Worm (Caenorhabditis elegans) whole organism, early embryonic: ENCODE results near the gene Y17G9B.8.

Experiments used
- B0310.2 ChIP-seq: sonication (generic microtip); optimal IDR thresholded peaks from 2 replicates; lab custom pipeline; 2016; ENCODE audit warnings: mild to moderate bottlenecking, missing genetic modification characterization, missing compliant biosample characterization
- F13C5.2 ChIP-seq: sonication (generic microtip); optimal IDR thresholded peaks from 2 replicates; lab custom pipeline; 2017; ENCODE audit warnings: mild to moderate bottlenecking, missing genetic modification characterization, inconsistent platforms, missing compliant biosample characterization
- ama-1 ChIP-seq: fragments of 150-350 bp; optimal IDR thresholded peaks from 2 replicates; lab custom pipeline; 2014
- ceh-13 ChIP-seq: fragments of 200-800 bp; sonication (Bioruptor generic); optimal IDR thresholded peaks from 2 replicates; lab custom pipeline; 2018; ENCODE audit warnings: mild to moderate bottlenecking, missing genetic modification characterization, missing compliant biosample characterization
- ceh-36 ChIP-seq: sonication (generic microtip); optimal IDR thresholded peaks from 2 replicates; lab custom pipeline; 2016; ENCODE audit warnings: missing genetic modification characterization, inconsistent platforms, missing compliant biosample characterization
- flt-1 ChIP-seq: fragments of 200-800 bp; sonication (Bioruptor generic); IDR thresholded peaks from 2 replicates; pipeline ENCODE4 v1.3.6; 2022; ENCODE audit warnings: missing genetic modification characterization, missing compliant biosample characterization
- hmbx-1 ChIP-seq: sonication (generic microtip); optimal IDR thresholded peaks from 2 replicates; lab custom pipeline; 2016; ENCODE audit warnings: mild to moderate bottlenecking, missing genetic modification characterization, missing compliant biosample characterization
- scrt-1 ChIP-seq: fragments of 200-800 bp; sonication (Bioruptor generic); IDR thresholded peaks from 2 replicates; pipeline ENCODE4 v1.3.6; 2022; ENCODE audit warnings: missing genetic modification characterization, missing compliant biosample characterization
- sea-1 ChIP-seq: fragments of 200-800 bp; sonication (Bioruptor generic); conservative IDR thresholded peaks from 2 replicates; pipeline ENCODE4 v1.3.6; 2022; ENCODE audit warnings: missing genetic modification characterization, missing compliant biosample characterization

DNA sequence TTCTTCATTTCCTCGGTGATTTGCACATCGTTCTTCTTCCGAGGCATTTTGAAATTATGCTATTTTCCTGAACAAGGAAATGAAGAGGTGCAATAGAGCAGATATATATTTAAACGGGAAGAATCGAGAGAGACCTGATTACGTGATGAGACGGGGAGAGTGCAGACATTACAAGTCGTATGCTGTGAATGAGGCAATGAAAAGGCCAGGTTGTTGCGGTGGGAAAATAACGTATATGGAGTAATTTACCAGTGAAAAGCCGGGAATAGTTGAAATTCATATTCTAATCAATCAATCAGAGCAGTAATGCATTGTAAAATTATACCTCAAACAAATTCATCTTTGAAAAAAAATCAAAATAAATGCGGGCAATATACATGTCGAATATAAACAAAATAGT, at the start of gene Y17G9B.8:
- no peak for TF ChIP-seq flt-1
- no peak for TF ChIP-seq ceh-13 (GFP tag; lab: Kevin White, UChicago)
- TF ChIP-seq ama-1 (lab: Kevin White, UChicago), result no peak
- no peak for TF ChIP-seq ceh-36 (tag; lab: Kevin White, UChicago)
- no peak for TF ChIP-seq scrt-1 (GFP tag; lab: Robert Waterston, UW)
- TF ChIP-seq F13C5.2 (tag; lab: Kevin White, UChicago), result no peak
- no peak for TF ChIP-seq sea-1
- no peak for TF ChIP-seq B0310.2 (tag; lab: Kevin White, UChicago)
- no peak for TF ChIP-seq hmbx-1 (tag; lab: Kevin White, UChicago)
